Fruit fly (Drosophila melanogaster): ENCODE measurements around the gene Polr1F.

- TF ChIP-seq CTCF (optimal IDR thresholded peaks at IDR 0.05) (no peak), CG8478 (optimal IDR thresholded peaks at IDR 0.05) (no peak)
These were observed 8.7 kb upstream of the Polr1F start, which contains the start of gene CG32829 for dm6 chr2L:6916345-6916744.
